Worm (Caenorhabditis elegans): ENCODE data around the gene F15G9.6.

ce11 chrX:9702790-9703189, 6.8 kb upstream of the F15G9.6 start:
- TF ChIP-seq efl-1 (GFP tag; optimal IDR thresholded peaks at IDR 0.05) (no peak), unc-130 (GFP tag; optimal IDR thresholded peaks at IDR 0.05) (no peak), lsl-1 (GFP tag; optimal IDR thresholded peaks at IDR 0.05) (no peak), Y53G8AR.9 (GFP tag; conservative IDR thresholded peaks at IDR 0.05) (no peak), T26A5.8 (tag; optimal IDR thresholded peaks at IDR 0.05) (no peak), ama-1 (optimal IDR thresholded peaks at IDR 0.05) (no peak), ama-1 (GFP tag; optimal IDR thresholded peaks at IDR 0.05) (no peak)

All from whole organism, young adult.